Worm (Caenorhabditis elegans): ENCODE results near the gene W03A5.2.
A peak's percentile ranks its signal among the peaks of the same experiment; 100 is the strongest.

The W03A5.2 gene

ce11 chrIII:5442711-5443253 lies 36.9 kb downstream of the W03A5.2 start, which contains the start of the genes T24G10.2 and disl-2:
TSS of gene T24G10.2 (minus strand) at chrIII:5442761.
TSS of gene disl-2 (plus strand) at chrIII:5443167.
- TF ChIP-seq nhr-71 (tag; optimal IDR thresholded peaks at IDR 0.05) (peak; percentile 37), rnt-1 (tag; optimal IDR thresholded peaks at IDR 0.05) (peak; percentile 29), hlh-4 (tag; optimal IDR thresholded peaks at IDR 0.05) (no peak), alr-1 (tag; optimal IDR thresholded peaks at IDR 0.05; ENCODE audit: borderline replicate concordance) (no peak), tbx-2 (tag; optimal IDR thresholded peaks at IDR 0.05) (peak; percentile 28), vab-15 (tag; optimal IDR thresholded peaks at IDR 0.05) (peak; percentile 6), swsn-7 (tag; optimal IDR thresholded peaks at IDR 0.05) (peak; percentile 30), pax-3 (tag; optimal IDR thresholded peaks at IDR 0.05) (no peak), unc-62 (GFP tag; optimal IDR thresholded peaks at IDR 0.05) (no peak), nhr-85 (tag) (peak; percentile 63), nhr-19 (GFP tag; conservative IDR thresholded peaks at IDR 0.05) (no peak), irx-1 (tag; optimal IDR thresholded peaks at IDR 0.05) (peak; percentile 25), zip-4 (GFP tag; optimal IDR thresholded peaks at IDR 0.05) (no peak), nhr-77 (tag; optimal IDR thresholded peaks at IDR 0.05) (peak; percentile 9), snpc-4 (tag; optimal IDR thresholded peaks at IDR 0.05) (peak; percentile 21), jun-1 (tag; optimal IDR thresholded peaks at IDR 0.05) (peak; percentile 12), mdl-1 (tag; optimal IDR thresholded peaks at IDR 0.05) (peak in 1 of 2 experiments; percentile 55), nhr-84 (tag; optimal IDR thresholded peaks at IDR 0.05) (no peak), grh-1 (GFP tag; IDR thresholded peaks at IDR 0.05) (no peak), blmp-1 (tag; optimal IDR thresholded peaks at IDR 0.05) (peak; percentile 63), zag-1 (tag; optimal IDR thresholded peaks at IDR 0.05) (no peak), snu-23 (GFP tag; optimal IDR thresholded peaks at IDR 0.05) (peak; percentile 77), lin-39 (tag; optimal IDR thresholded peaks at IDR 0.05) (peak; percentile 3), lin-15B (tag; optimal IDR thresholded peaks at IDR 0.05) (peak; percentile 39), pqm-1 (tag; optimal IDR thresholded peaks at IDR 0.05) (no peak), fos-1 (tag; optimal IDR thresholded peaks at IDR 0.05) (peak; percentile 13), skn-1 (tag; optimal IDR thresholded peaks at IDR 0.05) (peak; percentile 68), ztf-11 (tag; optimal IDR thresholded peaks at IDR 0.05) (no peak), lin-14 (GFP tag; optimal IDR thresholded peaks at IDR 0.05) (peak; percentile 50), lsy-2 (tag; optimal IDR thresholded peaks at IDR 0.05) (peak; percentile 97 to 99), dpl-1 (GFP tag; optimal IDR thresholded peaks at IDR 0.05) (peak; percentile 63 to 78 (median 70)), C16A3.4 (tag; optimal IDR thresholded peaks at IDR 0.05) (peak; percentile 74), mep-1 (tag; optimal IDR thresholded peaks at IDR 0.05) (peak; percentile 78), ceh-82 (tag; optimal IDR thresholded peaks at IDR 0.05) (peak in 2 of 3 experiments; percentile 5 to 74), nhr-12 (tag; optimal IDR thresholded peaks at IDR 0.05) (no peak), mab-9 (GFP tag; IDR thresholded peaks at IDR 0.05) (no peak), efl-1 (optimal IDR thresholded peaks at IDR 0.05) (peak; percentile 64 to 71), efl-1 (GFP tag; optimal IDR thresholded peaks at IDR 0.05 in 1 of 2) (peak; percentile 73 to 96), unc-130 (tag; optimal IDR thresholded peaks at IDR 0.05) (peak; percentile 49), xbp-1 (tag; optimal IDR thresholded peaks at IDR 0.05) (peak; percentile 51), F16B12.6 (tag; optimal IDR thresholded peaks at IDR 0.05) (peak; percentile 90), nhr-47 (tag; optimal IDR thresholded peaks at IDR 0.05) (peak; percentile 45), nhr-28 (tag; optimal IDR thresholded peaks at IDR 0.05) (no peak), elt-3 (tag; optimal IDR thresholded peaks at IDR 0.05) (peak in 1 of 6 experiments; percentile 73), lin-35 (GFP tag; optimal IDR thresholded peaks at IDR 0.05) (peak; percentile 62 to 78), nhr-20 (tag; optimal IDR thresholded peaks at IDR 0.05) (peak; percentile 50), hlh-17 (GFP tag; optimal IDR thresholded peaks at IDR 0.05; ENCODE audit: borderline replicate concordance) (no peak), ets-5 (GFP tag; IDR thresholded peaks at IDR 0.05) (no peak)
